Worm (Caenorhabditis elegans): ENCODE measurements around the gene F40F11.3.
A peak's percentile ranks its signal among the peaks of the same experiment; 100 is the strongest.

DNA sequence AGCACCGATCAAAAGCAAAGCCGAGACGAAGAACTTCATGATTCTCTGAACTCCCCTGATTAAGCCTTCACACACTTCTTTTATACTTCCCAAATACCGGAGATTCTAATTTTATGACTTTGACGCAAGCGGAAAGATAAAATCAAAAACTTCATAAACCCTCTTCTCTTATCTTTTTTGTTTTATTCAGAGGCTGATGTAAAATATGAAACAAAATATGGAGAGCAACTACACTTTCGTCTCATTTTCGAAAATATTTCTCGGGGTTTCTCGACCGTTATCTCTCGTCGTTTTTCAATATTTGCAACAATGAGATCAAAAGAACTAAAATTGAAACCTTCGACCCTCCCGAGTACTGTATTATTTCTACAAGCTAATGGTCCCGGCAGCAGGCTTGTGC is 29.3 kb upstream of the F40F11.3 start, which contains the start of gene lys-4:
- TF ChIP-seq sup-37 (GFP tag; optimal IDR thresholded peaks at IDR 0.05): no peak
- no peak for TF ChIP-seq nhr-28 (tag; optimal IDR thresholded peaks at IDR 0.05)
- no peak for TF ChIP-seq lsy-2 (tag; optimal IDR thresholded peaks at IDR 0.05)
- TF ChIP-seq hpl-2 (GFP tag; optimal IDR thresholded peaks at IDR 0.05): no peak
- no peak for TF ChIP-seq nhr-12 (tag; optimal IDR thresholded peaks at IDR 0.05)
- peak; percentile 68 for TF ChIP-seq elt-2 (tag; optimal IDR thresholded peaks at IDR 0.05)
- no peak for TF ChIP-seq nhr-11 (tag; optimal IDR thresholded peaks at IDR 0.05)
- TF ChIP-seq egl-27 (tag; optimal IDR thresholded peaks at IDR 0.05): no peak
- no peak for TF ChIP-seq pag-3 (tag; optimal IDR thresholded peaks at IDR 0.05; ENCODE audit: borderline replicate concordance, insufficient read depth)
- TF ChIP-seq ceh-63 (GFP tag; optimal IDR thresholded peaks at IDR 0.05): no peak
- TF ChIP-seq efl-3 (GFP tag; optimal IDR thresholded peaks at IDR 0.05): no peak
- TF ChIP-seq tbx-2 (tag; optimal IDR thresholded peaks at IDR 0.05): no peak
- TF ChIP-seq aha-1 (tag; optimal IDR thresholded peaks at IDR 0.05): no peak
- TF ChIP-seq ces-1 (GFP tag; optimal IDR thresholded peaks at IDR 0.05): no peak

Measured in whole organism, L1 larva.